Fruit fly (Drosophila melanogaster): ENCODE data around the gene CG12746.
A peak's percentile ranks its signal among the peaks of the same experiment; 100 is the strongest.

CG12746 gene

DNA sequence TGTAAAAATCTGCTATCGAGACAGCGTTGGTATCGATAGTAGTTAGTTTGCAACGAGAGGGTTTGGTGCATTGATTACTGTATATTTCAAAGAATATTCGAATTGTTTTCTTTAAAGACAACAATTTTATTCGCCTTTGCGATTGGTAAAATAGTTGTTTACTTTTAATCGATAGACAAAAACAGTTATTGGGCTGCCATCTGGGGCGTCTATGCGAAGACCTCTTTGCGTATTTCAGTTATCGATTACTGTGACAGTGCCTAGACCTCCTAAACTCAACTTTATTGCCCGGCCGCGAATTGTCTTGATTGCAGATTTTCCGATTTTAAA, 48.4 kb downstream of the CG12746 start, which contains the start of gene Atu (continued):
- TF ChIP-seq seq (GFP tag; IDR thresholded peaks at IDR 0.05) (no peak), CG10543 (GFP tag; optimal IDR thresholded peaks at IDR 0.05) (no peak), CG10979 (tag; optimal IDR thresholded peaks at IDR 0.05) (peak; percentile 32), CG8478 (optimal IDR thresholded peaks at IDR 0.05) (no peak), Fer3 (tag; optimal IDR thresholded peaks at IDR 0.05) (peak; percentile 29), CG18764 (GFP tag; optimal IDR thresholded peaks at IDR 0.05) (peak; percentile 29), Hr51 (GFP tag; optimal IDR thresholded peaks at IDR 0.05) (peak in 1 of 2 experiments; percentile 3), CG2875 (GFP tag; optimal IDR thresholded peaks at IDR 0.05) (no peak), emc (GFP tag; optimal IDR thresholded peaks at IDR 0.05) (no peak), MTF-1 (GFP tag; optimal IDR thresholded peaks at IDR 0.05; ENCODE audit: borderline replicate concordance) (no peak), Sox100B (GFP tag; optimal IDR thresholded peaks at IDR 0.05) (no peak), CG31224 (GFP tag; IDR thresholded peaks at IDR 0.05) (no peak), CG1024 (GFP tag; IDR thresholded peaks at IDR 0.05) (no peak), TFAM (GFP tag; optimal IDR thresholded peaks at IDR 0.05) (no peak), CG8924 (tag; optimal IDR thresholded peaks at IDR 0.05) (peak; percentile 33), CG12769 (tag; optimal IDR thresholded peaks at IDR 0.05) (peak; percentile 55), zfh2 (GFP tag; optimal IDR thresholded peaks at IDR 0.05) (peak; percentile 38), sna (GFP tag; IDR thresholded peaks at IDR 0.05; ENCODE audit: partially characterized antibody) (peak; percentile 93), D (optimal IDR thresholded peaks at IDR 0.05) (no peak), D (GFP tag; optimal IDR thresholded peaks at IDR 0.05) (no peak), Hr78 (GFP tag; optimal IDR thresholded peaks at IDR 0.05) (peak in 1 of 2 experiments; percentile 22), Max (GFP tag; optimal IDR thresholded peaks at IDR 0.05) (peak; percentile 3), repo (GFP tag; optimal IDR thresholded peaks at IDR 0.05) (no peak), unpg (GFP tag; optimal IDR thresholded peaks at IDR 0.05) (no peak), lab (GFP tag; optimal IDR thresholded peaks at IDR 0.05) (no peak), CG3281 (GFP tag; optimal IDR thresholded peaks at IDR 0.05) (peak; percentile 2), Blimp-1 (GFP tag; optimal IDR thresholded peaks at IDR 0.05) (no peak), Trl (optimal IDR thresholded peaks at IDR 0.05) (no peak), Trl (GFP tag; optimal IDR thresholded peaks at IDR 0.05) (peak; percentile 34), kah (GFP tag; optimal IDR thresholded peaks at IDR 0.05) (no peak), CG42726 (GFP tag; IDR thresholded peaks at IDR 0.05; ENCODE audit: partially characterized antibody) (no peak), Fer2 (tag; optimal IDR thresholded peaks at IDR 0.05) (no peak), CG7928 (GFP tag; optimal IDR thresholded peaks at IDR 0.05) (peak; percentile 51), Pdp1 (GFP tag; optimal IDR thresholded peaks at IDR 0.05) (peak in 1 of 2 experiments; percentile 42), CG9797 (GFP tag; optimal IDR thresholded peaks at IDR 0.05) (peak; percentile 19), Stat92E (GFP tag; optimal IDR thresholded peaks at IDR 0.05) (no peak), sug (tag; optimal IDR thresholded peaks at IDR 0.05) (peak; percentile 64), CG3163 (GFP tag; optimal IDR thresholded peaks at IDR 0.05) (no peak), Dp (GFP tag; optimal IDR thresholded peaks at IDR 0.05) (peak; percentile 38), tin (GFP tag; optimal IDR thresholded peaks at IDR 0.05) (peak; percentile 28), D19A (tag; optimal IDR thresholded peaks at IDR 0.05) (peak; percentile 33), CG3847 (GFP tag; IDR thresholded peaks at IDR 0.05) (peak; percentile 62), Mrtf (GFP tag; IDR thresholded peaks at IDR 0.05) (no peak), Sry-δ (GFP tag; optimal IDR thresholded peaks at IDR 0.05) (peak; percentile 96), E2f2 (GFP tag; IDR thresholded peaks at IDR 0.05) (peak; percentile 31; the same call in 1 of the 2 replicates), stwl (tag; optimal IDR thresholded peaks at IDR 0.05) (peak; percentile 60), Gsc (GFP tag; IDR thresholded peaks at IDR 0.05) (no peak), CG4360 (GFP tag; IDR thresholded peaks at IDR 0.05) (no peak), CG10147 (GFP tag; optimal IDR thresholded peaks at IDR 0.05) (peak; percentile 38), vnd (GFP tag; IDR thresholded peaks at IDR 0.05; ENCODE audit: partially characterized antibody) (peak; percentile 86), nerfin-1 (tag; optimal IDR thresholded peaks at IDR 0.05) (peak; percentile 18)

Data from whole organism, embryonic.